Fruit fly (Drosophila melanogaster): Measurements from ENCODE around the gene VhaM9.7-a.

VhaM9.7-a gene

DNA sequence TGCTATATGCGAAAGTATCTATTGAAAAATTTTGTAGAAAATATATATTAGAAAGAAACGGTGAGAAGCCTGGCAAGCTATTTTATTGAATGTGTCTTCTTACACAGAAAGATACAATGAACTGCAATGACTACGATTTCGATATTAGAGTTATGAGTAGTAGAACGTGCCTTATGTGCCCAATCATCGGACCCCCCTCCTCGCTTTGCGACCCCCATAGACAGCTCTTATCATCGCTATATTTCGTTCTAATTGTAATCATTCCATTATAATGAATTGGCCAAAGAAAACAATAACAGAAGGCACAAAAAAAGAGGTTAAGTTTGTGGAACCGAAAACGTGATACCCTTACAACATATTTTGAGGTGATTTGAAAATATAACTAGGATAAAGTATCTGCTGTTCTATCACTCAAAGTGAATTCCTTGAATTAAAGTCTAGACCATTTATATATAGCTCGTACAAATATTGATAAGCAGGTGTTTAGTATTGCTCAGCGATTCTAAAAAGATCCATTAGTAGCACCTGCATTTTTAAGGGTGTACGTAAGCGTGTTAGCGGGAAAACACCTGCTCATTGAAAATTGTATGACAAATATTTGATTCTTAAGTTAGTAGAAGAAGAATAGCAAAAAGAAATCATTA lies 29.7 kb upstream of the VhaM9.7-a start (continued):
- TF ChIP-seq ash1 (GFP tag; optimal IDR thresholded peaks at IDR 0.05) = no peak
- peak; percentile 21 for TF ChIP-seq unpg (GFP tag; optimal IDR thresholded peaks at IDR 0.05)
- TF ChIP-seq CG17829 (tag; optimal IDR thresholded peaks at IDR 0.05) = no peak
- peak; percentile 91 for TF ChIP-seq sug (tag; optimal IDR thresholded peaks at IDR 0.05)
- no peak for TF ChIP-seq CG6654 (GFP tag; optimal IDR thresholded peaks at IDR 0.05)
- no peak for TF ChIP-seq chn (GFP tag; optimal IDR thresholded peaks at IDR 0.05)
- no peak for TF ChIP-seq sqz (GFP tag; optimal IDR thresholded peaks at IDR 0.05)
- TF ChIP-seq CG30403 (GFP tag; optimal IDR thresholded peaks at IDR 0.05) = peak; percentile 45
- no peak for TF ChIP-seq Gsc (GFP tag; IDR thresholded peaks at IDR 0.05)
- peak; percentile 10 for TF ChIP-seq CG18619 (GFP tag; optimal IDR thresholded peaks at IDR 0.05)
- TF ChIP-seq CG12155 (GFP tag; optimal IDR thresholded peaks at IDR 0.05) = no peak
- TF ChIP-seq eve (GFP tag; optimal IDR thresholded peaks at IDR 0.05) = peak in 1 of 2 experiments; percentile 5
- TF ChIP-seq CG6854 (GFP tag; optimal IDR thresholded peaks at IDR 0.05) = no peak
- TF ChIP-seq Sin3A (optimal IDR thresholded peaks at IDR 0.05) = no peak
- TF ChIP-seq Bdp1 (GFP tag; optimal IDR thresholded peaks at IDR 0.05) = no peak
- TF ChIP-seq CTCF (GFP tag; optimal IDR thresholded peaks at IDR 0.05) = no peak
- no peak for TF ChIP-seq CG9797 (GFP tag; optimal IDR thresholded peaks at IDR 0.05)
- TF ChIP-seq Dek (tag; optimal IDR thresholded peaks at IDR 0.05) = no peak
- TF ChIP-seq CG9817 (tag; optimal IDR thresholded peaks at IDR 0.05) = peak; percentile 12
- TF ChIP-seq CG18262 (tag; optimal IDR thresholded peaks at IDR 0.05) = peak; percentile 53
- peak; percentile 30; the same call in 1 of the 2 replicates for TF ChIP-seq CG31441 (GFP tag; IDR thresholded peaks at IDR 0.05)
- TF ChIP-seq Atf-2 (GFP tag; optimal IDR thresholded peaks at IDR 0.05) = no peak
- no peak for TF ChIP-seq Abd-B (GFP tag; optimal IDR thresholded peaks at IDR 0.05)
- TF ChIP-seq grau (tag; optimal IDR thresholded peaks at IDR 0.05) = peak; percentile 30
- no peak for TF ChIP-seq CG10366 (GFP tag; IDR thresholded peaks at IDR 0.05)
- peak in 1 of 2 experiments; percentile 14 for TF ChIP-seq Hr51 (GFP tag; optimal IDR thresholded peaks at IDR 0.05)
- peak; percentile 50 for TF ChIP-seq Oli (tag; optimal IDR thresholded peaks at IDR 0.05)
- peak; percentile 6 for TF ChIP-seq CG12071 (GFP tag; optimal IDR thresholded peaks at IDR 0.05)
- no peak for TF ChIP-seq az2 (GFP tag; optimal IDR thresholded peaks at IDR 0.05)
- no peak for TF ChIP-seq cas (GFP tag; IDR thresholded peaks at IDR 0.05)
- TF ChIP-seq CG13123 (GFP tag; optimal IDR thresholded peaks at IDR 0.05) = no peak
- no peak for TF ChIP-seq CG4854 (GFP tag; optimal IDR thresholded peaks at IDR 0.05)
- no peak for TF ChIP-seq CG32532 (GFP tag; IDR thresholded peaks at IDR 0.05)
- peak; percentile 53 for TF ChIP-seq CG11504 (tag; optimal IDR thresholded peaks at IDR 0.05)
- peak; percentile 19 for TF ChIP-seq CG8924 (tag; optimal IDR thresholded peaks at IDR 0.05)
- peak; percentile 98 for TF ChIP-seq D19A (tag; optimal IDR thresholded peaks at IDR 0.05)
- peak; percentile 21 for TF ChIP-seq CG4424 (GFP tag; optimal IDR thresholded peaks at IDR 0.05)
- peak in 1 of 2 experiments; percentile 16 for TF ChIP-seq dpn (GFP tag; optimal IDR thresholded peaks at IDR 0.05)
- TF ChIP-seq CG7987 (GFP tag; optimal IDR thresholded peaks at IDR 0.05) = no peak
- no peak for TF ChIP-seq CG4360 (GFP tag; IDR thresholded peaks at IDR 0.05)
- TF ChIP-seq CG9727 (GFP tag; optimal IDR thresholded peaks at IDR 0.05) = peak; percentile 33
- peak; percentile 22 for TF ChIP-seq gro (GFP tag; optimal IDR thresholded peaks at IDR 0.05)
- TF ChIP-seq ro (GFP tag; IDR thresholded peaks at IDR 0.05) = no peak
- TF ChIP-seq CG17361 (GFP tag; IDR thresholded peaks at IDR 0.05) = peak; percentile 57; the same call in 2 of the 3 replicates
- TF ChIP-seq PHDP (tag; optimal IDR thresholded peaks at IDR 0.05) = peak; percentile 22
- no peak for TF ChIP-seq pnt (GFP tag; optimal IDR thresholded peaks at IDR 0.05)
- peak; percentile 48 for TF ChIP-seq CG3281 (GFP tag; optimal IDR thresholded peaks at IDR 0.05)
- TF ChIP-seq schlank (tag; optimal IDR thresholded peaks at IDR 0.05) = no peak
- peak; percentile 26 for TF ChIP-seq Ssrp (tag; optimal IDR thresholded peaks at IDR 0.05)
- peak; percentile 28 for TF ChIP-seq Meics (GFP tag; optimal IDR thresholded peaks at IDR 0.05)
- TF ChIP-seq Dad (GFP tag; optimal IDR thresholded peaks at IDR 0.05) = no peak
